Worm (Caenorhabditis elegans): ENCODE results near the gene faxc-1.

faxc-1 gene

DNA sequence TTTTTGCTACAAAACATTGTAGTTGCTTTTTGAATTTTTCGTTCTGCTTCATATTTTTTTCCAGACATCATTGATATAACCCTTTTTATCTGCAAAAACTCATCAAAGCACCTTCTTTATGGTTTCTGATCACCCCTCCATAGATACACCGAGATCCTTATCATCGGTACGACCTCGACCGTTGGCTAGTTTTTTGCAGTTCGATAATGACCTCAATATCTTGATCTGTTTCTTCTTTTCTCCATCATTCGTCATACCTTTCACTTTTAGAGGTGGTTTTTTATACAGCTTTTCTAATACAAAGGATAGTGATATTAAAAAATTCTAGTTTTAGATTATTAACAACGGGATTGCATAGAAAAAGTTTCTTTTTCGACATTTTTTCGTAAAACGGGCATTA lies 24.5 kb upstream of the faxc-1 start:
- TF ChIP-seq nhr-84 (tag; optimal IDR thresholded peaks at IDR 0.05) (peak; percentile 41), unc-30 (tag; optimal IDR thresholded peaks at IDR 0.05) (no peak), elt-3 (tag; optimal IDR thresholded peaks at IDR 0.05) (peak in 4 of 6 experiments; percentile 43 to 56 (median 54)), nhr-85 (tag) (peak; percentile 87), snu-23 (GFP tag; optimal IDR thresholded peaks at IDR 0.05) (peak; percentile 18), nhr-20 (tag; optimal IDR thresholded peaks at IDR 0.05) (peak; percentile 14), grh-1 (GFP tag; IDR thresholded peaks at IDR 0.05) (peak; percentile 29; the same call in 1 of the 2 replicates), aly-2 (tag; optimal IDR thresholded peaks at IDR 0.05) (no peak), nhr-12 (tag; optimal IDR thresholded peaks at IDR 0.05) (no peak), egl-27 (tag; optimal IDR thresholded peaks at IDR 0.05) (no peak), blmp-1 (tag; optimal IDR thresholded peaks at IDR 0.05) (peak; percentile 96), nhr-28 (tag; optimal IDR thresholded peaks at IDR 0.05) (no peak), nhr-71 (tag; optimal IDR thresholded peaks at IDR 0.05) (peak; percentile 33), mef-2 (tag; optimal IDR thresholded peaks at IDR 0.05) (no peak)

ce11 chrII:12240088-12240487 lies 23.9 kb upstream of the faxc-1 start, which contains the start of gene txdc-12.1:
TSS of gene txdc-12.1 (plus strand) at chrII:12240388.
- no peak for TF ChIP-seq tbx-2 (tag; optimal IDR thresholded peaks at IDR 0.05)
- TF ChIP-seq nhr-237 (tag; optimal IDR thresholded peaks at IDR 0.05), result no peak
- TF ChIP-seq lir-3 (tag; optimal IDR thresholded peaks at IDR 0.05; ENCODE audit: poor library complexity), result no peak

DNA sequence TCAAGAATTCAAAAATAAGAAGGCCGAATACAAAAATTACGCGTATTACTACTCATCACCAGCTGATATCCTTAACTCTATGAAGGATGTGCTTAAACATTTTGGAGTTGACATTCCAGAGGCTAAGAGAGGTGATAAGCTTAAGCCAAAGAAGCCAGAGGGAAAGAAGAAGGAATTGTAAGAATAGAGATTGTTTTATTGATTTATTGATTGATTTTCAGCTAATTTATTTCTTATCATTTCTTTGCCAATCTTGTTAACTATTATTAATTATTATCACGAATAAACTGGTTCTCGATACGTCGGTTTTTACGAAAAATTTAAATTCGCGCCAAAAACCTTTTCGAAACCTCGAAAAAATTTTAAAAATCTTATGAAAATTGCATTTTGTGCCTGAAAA lies 22.2 kb upstream of the faxc-1 start:
- TF ChIP-seq dsc-1 (tag; optimal IDR thresholded peaks at IDR 0.05) (no peak), ces-1 (GFP tag; optimal IDR thresholded peaks at IDR 0.05) (no peak), snu-23 (GFP tag; optimal IDR thresholded peaks at IDR 0.05) (no peak), nhr-85 (tag) (no peak), unc-98 (GFP tag; IDR thresholded peaks at IDR 0.05) (no peak), egl-13 (tag; optimal IDR thresholded peaks at IDR 0.05) (no peak), aly-2 (tag; optimal IDR thresholded peaks at IDR 0.05) (no peak), hlh-4 (tag; optimal IDR thresholded peaks at IDR 0.05) (no peak), lin-35 (GFP tag; optimal IDR thresholded peaks at IDR 0.05) (no peak), unc-86 (tag; optimal IDR thresholded peaks at IDR 0.05) (no peak), tlp-1 (tag; optimal IDR thresholded peaks at IDR 0.05) (no peak), ceh-82 (tag; optimal IDR thresholded peaks at IDR 0.05) (no peak), elt-3 (tag; optimal IDR thresholded peaks at IDR 0.05) (no peak), Y116A8C.19 (tag; optimal IDR thresholded peaks at IDR 0.05; ENCODE audit: borderline replicate concordance) (no peak), ceh-88 (GFP tag; IDR thresholded peaks at IDR 0.05) (no peak), nhr-237 (tag; optimal IDR thresholded peaks at IDR 0.05) (no peak), zip-4 (GFP tag; optimal IDR thresholded peaks at IDR 0.05) (no peak), ceh-90 (tag; optimal IDR thresholded peaks at IDR 0.05) (no peak)

DNA sequence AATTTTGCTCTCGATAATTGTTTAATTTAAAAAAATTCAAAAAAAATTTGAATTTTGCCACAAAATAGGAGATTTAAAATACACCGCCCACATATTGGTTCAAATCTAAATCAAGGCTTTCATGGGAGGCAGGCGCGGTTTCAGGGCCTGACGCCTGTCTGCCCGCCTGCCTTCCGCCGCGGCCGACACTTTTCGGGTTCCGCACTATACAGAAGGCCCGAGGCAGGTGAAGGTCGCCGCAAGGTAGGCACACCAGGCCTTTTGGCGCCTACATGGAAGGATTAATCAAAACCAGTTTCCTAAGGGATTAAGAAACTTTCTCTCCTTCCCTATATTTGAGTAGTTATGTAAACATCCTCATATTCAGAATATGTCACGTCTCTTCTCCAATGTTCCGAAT lies 21.4 kb upstream of the faxc-1 start, which contains the start of gene Y57A10A.24:
Y57A10A.24 (plus strand) TSS at position 396 of the 400 bp plus-strand sequence.
- TF ChIP-seq efl-1 (optimal IDR thresholded peaks at IDR 0.05), result no peak
- TF ChIP-seq efl-1 (GFP tag; optimal IDR thresholded peaks at IDR 0.05 in 1 of 2), result peak in 1 of 2 experiments; percentile 4
- no peak for TF ChIP-seq tlp-1 (tag; optimal IDR thresholded peaks at IDR 0.05)

- no peak for TF ChIP-seq sup-37 (GFP tag; optimal IDR thresholded peaks at IDR 0.05)
Measured at ce11 chrII:12249042-12249441, 14.9 kb upstream of the faxc-1 start, which contains the start of gene tag-276. TSS of gene tag-276 (minus strand) at chrII:12249142.

All from whole organism, L1 larva.